Fruit fly (Drosophila melanogaster) whole organism, prepupa: ENCODE data around the gene mus312.

ENCODE experiments used
- Blimp-1 ChIP-seq: fragments of 200-800 bp; sonication (Bioruptor generic); optimal IDR thresholded peaks from 3 replicates; lab custom pipeline; 2017; ENCODE audit warnings: missing biosample characterization, missing genetic modification characterization, mild to moderate bottlenecking, moderate library complexity, missing genetic modification reagents
- CG10669 ChIP-seq: fragments of 200-800 bp; sonication (Bioruptor generic); optimal IDR thresholded peaks from 3 replicates; lab custom pipeline; 2018; ENCODE audit warnings: missing biosample characterization, mild to moderate bottlenecking, missing genetic modification characterization, moderate library complexity
- CG11294 ChIP-seq: fragments of 200-800 bp; sonication (Bioruptor generic); IDR thresholded peaks from 2 replicates; pipeline ENCODE4 v1.3.6; 2022; ENCODE audit warnings: missing biosample characterization, missing genetic modification characterization
- CG11762 ChIP-seq: fragments of 200-800 bp; sonication (Bioruptor generic); optimal IDR thresholded peaks from 3 replicates; lab custom pipeline; 2016; ENCODE audit warnings: missing biosample characterization, missing genetic modification characterization; ENCODE audit not compliant: insufficient read depth
- CG11902 ChIP-seq: fragments of 200-800 bp; sonication (Bioruptor generic); optimal IDR thresholded peaks from 3 replicates; lab custom pipeline; 2016; ENCODE audit warnings: missing biosample characterization, missing genetic modification characterization
- CG15336 ChIP-seq: fragments of 200-800 bp; sonication (Bioruptor generic); IDR thresholded peaks from 2 replicates; pipeline ENCODE4 v1.3.6; 2022; ENCODE audit warnings: missing biosample characterization, missing genetic modification characterization
- CG1621 ChIP-seq: fragments of 200-800 bp; sonication (Bioruptor generic); optimal IDR thresholded peaks from 3 replicates; lab custom pipeline; 2018; ENCODE audit warnings: missing biosample characterization, mild to moderate bottlenecking, missing genetic modification characterization
- CG16779 ChIP-seq: fragments of 200-800 bp; sonication (Bioruptor generic); optimal IDR thresholded peaks from 3 replicates; lab custom pipeline; 2017; ENCODE audit warnings: missing biosample characterization, mild to moderate bottlenecking, missing genetic modification characterization
- CG3032 ChIP-seq: fragments of 200-800 bp; optimal IDR thresholded peaks from 2 replicates; lab custom pipeline; 2019; ENCODE audit warnings: missing biosample characterization, mild to moderate bottlenecking, missing genetic modification characterization, moderate library complexity
- CG31627 ChIP-seq: fragments of 200-800 bp; sonication (Bioruptor generic); optimal IDR thresholded peaks from 3 replicates; lab custom pipeline; 2016; ENCODE audit warnings: missing biosample characterization, missing genetic modification characterization
- CG32006 ChIP-seq: fragments of 200-800 bp; sonication (Bioruptor generic); optimal IDR thresholded peaks from 3 replicates; lab custom pipeline; 2017; ENCODE audit warnings: missing biosample characterization, mild to moderate bottlenecking, missing genetic modification characterization
- CG34406 ChIP-seq: fragments of 200-800 bp; sonication (Bioruptor generic); optimal IDR thresholded peaks from 3 replicates; lab custom pipeline; 2016; ENCODE audit warnings: missing biosample characterization, missing genetic modification characterization
- CG3919 ChIP-seq: fragments of 200-800 bp; sonication (Bioruptor generic); optimal IDR thresholded peaks from 3 replicates; lab custom pipeline; 2016; ENCODE audit warnings: missing biosample characterization, missing genetic modification characterization
- CG6163 ChIP-seq: fragments of 200-800 bp; sonication (Bioruptor generic); IDR thresholded peaks from 3 replicates; pipeline ENCODE4 v1.3.6; 2022; ENCODE audit warnings: missing biosample characterization, missing genetic modification characterization
- CG6276 ChIP-seq: fragments of 200-800 bp; sonication (Bioruptor generic); optimal IDR thresholded peaks from 2 replicates; lab custom pipeline; 2017; ENCODE audit warnings: missing biosample characterization, mild to moderate bottlenecking, missing genetic modification characterization
- CG6792 ChIP-seq: fragments of 200-800 bp; sonication (Bioruptor generic); optimal IDR thresholded peaks from 3 replicates; lab custom pipeline; 2016; ENCODE audit warnings: missing biosample characterization, missing genetic modification characterization
- CG6808 ChIP-seq: fragments of 200-800 bp; sonication (Bioruptor generic); optimal IDR thresholded peaks from 3 replicates; lab custom pipeline; 2017; ENCODE audit warnings: missing biosample characterization, missing genetic modification characterization, mild to moderate bottlenecking, moderate library complexity, missing genetic modification reagents
- CG6854 ChIP-seq: fragments of 200-800 bp; sonication (Bioruptor generic); optimal IDR thresholded peaks from 2 replicates; lab custom pipeline; 2017; ENCODE audit warnings: missing biosample characterization, mild to moderate bottlenecking, missing genetic modification characterization
- CG7368 ChIP-seq: fragments of 200-800 bp; sonication (Bioruptor generic); optimal IDR thresholded peaks from 3 replicates; lab custom pipeline; 2016; ENCODE audit warnings: missing biosample characterization, missing genetic modification characterization
- CG8119 ChIP-seq: fragments of 200-800 bp; sonication (Bioruptor generic); IDR thresholded peaks from 3 replicates; pipeline ENCODE4 v1.3.6; 2022; ENCODE audit warnings: missing biosample characterization, missing genetic modification characterization
- CG8319 ChIP-seq: fragments of 200-800 bp; sonication (Bioruptor generic); optimal IDR thresholded peaks from 3 replicates; lab custom pipeline; 2016; ENCODE audit warnings: missing biosample characterization, missing genetic modification characterization
- CG8632 ChIP-seq: fragments of 200-800 bp; sonication (Bioruptor generic); optimal IDR thresholded peaks from 3 replicates; lab custom pipeline; 2016; ENCODE audit warnings: missing biosample characterization, missing genetic modification characterization
- Eip75B ChIP-seq: fragments of 200-800 bp; sonication (Bioruptor generic); optimal IDR thresholded peaks from 3 replicates; lab custom pipeline; 2016; ENCODE audit warnings: missing biosample characterization, missing genetic modification characterization
- Eip78C ChIP-seq: fragments of 200-800 bp; sonication (Bioruptor generic); peaks from one replicate; lab custom pipeline; 2016; ENCODE audit warnings: missing biosample characterization, missing genetic modification characterization
- Eip93F ChIP-seq: fragments of 200-800 bp; sonication (Bioruptor generic); optimal IDR thresholded peaks from 2 replicates; lab custom pipeline; 2016; ENCODE audit warnings: missing biosample characterization, mild to moderate bottlenecking, missing genetic modification characterization
- Ets21C ChIP-seq: fragments of 200-800 bp; sonication (Bioruptor generic); optimal IDR thresholded peaks from 3 replicates; lab custom pipeline; 2016; ENCODE audit warnings: missing biosample characterization, missing genetic modification characterization
- Ets96B ChIP-seq: fragments of 200-800 bp; optimal IDR thresholded peaks from 2 replicates; lab custom pipeline; 2019; ENCODE audit warnings: missing biosample characterization, mild to moderate bottlenecking, missing genetic modification characterization, moderate library complexity
- Hr38 ChIP-seq: sonication (Bioruptor generic); optimal IDR thresholded peaks from 2 replicates; lab custom pipeline; 2016; ENCODE audit warnings: missing biosample characterization, missing genetic modification characterization
- Hr39 ChIP-seq: fragments of 200-800 bp; sonication (Bioruptor generic); optimal IDR thresholded peaks from 2 replicates; lab custom pipeline; 2016; ENCODE audit warnings: missing biosample characterization, missing genetic modification characterization
- Hr4 ChIP-seq: fragments of 200-800 bp; sonication (Bioruptor generic); optimal IDR thresholded peaks from 3 replicates; lab custom pipeline; 2016; ENCODE audit warnings: missing biosample characterization, missing genetic modification characterization
- Met ChIP-seq: fragments of 200-800 bp; sonication (Bioruptor generic); optimal IDR thresholded peaks from 3 replicates; lab custom pipeline; 2016; ENCODE audit warnings: missing biosample characterization, missing genetic modification characterization
- OdsH ChIP-seq: fragments of 200-800 bp; sonication (Bioruptor generic); optimal IDR thresholded peaks from 3 replicates; lab custom pipeline; 2016; ENCODE audit warnings: missing biosample characterization, missing genetic modification characterization
- Smox ChIP-seq: fragments of 200-800 bp; sonication (Bioruptor generic); optimal IDR thresholded peaks from 3 replicates; lab custom pipeline; 2016; ENCODE audit warnings: missing biosample characterization, missing genetic modification characterization
- Sox102F ChIP-seq: fragments of 200-800 bp; sonication (Bioruptor generic); optimal IDR thresholded peaks from 2 replicates; lab custom pipeline; 2016; ENCODE audit warnings: missing biosample characterization, mild to moderate bottlenecking, missing genetic modification characterization
- Sox14 ChIP-seq: fragments of 200-800 bp; sonication (Bioruptor generic); optimal IDR thresholded peaks from 3 replicates; lab custom pipeline; 2016; ENCODE audit warnings: missing biosample characterization, missing genetic modification characterization
- Sox15 ChIP-seq: fragments of 200-800 bp; sonication (Bioruptor generic); optimal IDR thresholded peaks from 3 replicates; lab custom pipeline; 2016; ENCODE audit warnings: missing biosample characterization, missing genetic modification characterization
- acj6 ChIP-seq: fragments of 200-800 bp; sonication (Bioruptor generic); optimal IDR thresholded peaks from 3 replicates; lab custom pipeline; 2016; ENCODE audit warnings: missing biosample characterization, missing genetic modification characterization
- cyc ChIP-seq: fragments of 200-800 bp; sonication (Bioruptor generic); optimal IDR thresholded peaks from 3 replicates; lab custom pipeline; 2016; ENCODE audit warnings: missing biosample characterization, missing genetic modification characterization
- dsx ChIP-seq: fragments of 200-800 bp; optimal IDR thresholded peaks from 3 replicates; lab custom pipeline; 2019; ENCODE audit warnings: missing biosample characterization, mild to moderate bottlenecking, missing genetic modification characterization, moderate library complexity; ENCODE audit not compliant: poor library complexity, severe bottlenecking
- eg ChIP-seq: fragments of 200-800 bp; sonication (Bioruptor generic); IDR thresholded peaks from 3 replicates; pipeline ENCODE4 v1.3.6; 2022; ENCODE audit warnings: missing biosample characterization, missing genetic modification characterization
- esn ChIP-seq: fragments of 200-800 bp; sonication (Bioruptor generic); optimal IDR thresholded peaks from 2 replicates; lab custom pipeline; 2016; ENCODE audit warnings: missing biosample characterization, mild to moderate bottlenecking, missing genetic modification characterization, moderate library complexity
- fd59A ChIP-seq: fragments of 200-800 bp; sonication (Bioruptor generic); optimal IDR thresholded peaks from 2 replicates; lab custom pipeline; 2017; ENCODE audit warnings: missing biosample characterization, mild to moderate bottlenecking, missing genetic modification characterization, missing genetic modification reagents
- fkh ChIP-seq: fragments of 200-800 bp; sonication (Bioruptor generic); optimal IDR thresholded peaks from 3 replicates; lab custom pipeline; 2017; ENCODE audit warnings: missing biosample characterization, mild to moderate bottlenecking, missing genetic modification characterization, moderate library complexity
- net ChIP-seq: fragments of 200-800 bp; sonication (Bioruptor generic); optimal IDR thresholded peaks from 3 replicates; lab custom pipeline; 2016; ENCODE audit warnings: missing biosample characterization, missing genetic modification characterization
- pdm3 ChIP-seq: fragments of 200-800 bp; sonication (Bioruptor generic); optimal IDR thresholded peaks from 3 replicates; lab custom pipeline; 2016; ENCODE audit warnings: missing biosample characterization, missing genetic modification characterization
- salr ChIP-seq, 2 experiments: fragments of 200-800 bp; sonication (Bioruptor generic); optimal IDR thresholded peaks; 3 replicates each; lab custom pipeline; 2016 to 2018; ENCODE audit warnings: missing biosample characterization in 2 of 2, missing genetic modification characterization in 2 of 2, mild to moderate bottlenecking in 1 of 2
- ss ChIP-seq, 2 experiments: fragments of 200-800 bp; sonication (Bioruptor generic); optimal IDR thresholded peaks; 2 replicates in 1 of 2; 3 replicates in 1 of 2; lab custom pipeline; 2017 to 2018; ENCODE audit warnings: mild to moderate bottlenecking in 2 of 2, missing biosample characterization in 2 of 2, missing genetic modification characterization in 2 of 2, moderate library complexity in 1 of 2
- svp ChIP-seq: fragments of 200-800 bp; sonication (Bioruptor generic); peaks from one replicate; lab custom pipeline; 2016; ENCODE audit warnings: missing biosample characterization, missing genetic modification characterization
- topi ChIP-seq: fragments of 200-800 bp; sonication (Bioruptor generic); optimal IDR thresholded peaks from 3 replicates; lab custom pipeline; 2016; ENCODE audit warnings: missing biosample characterization, missing genetic modification characterization
- vri ChIP-seq: fragments of 200-800 bp; sonication (Bioruptor generic); optimal IDR thresholded peaks from 3 replicates; lab custom pipeline; 2016; ENCODE audit warnings: missing biosample characterization, mild to moderate bottlenecking, missing genetic modification characterization

mus312 gene

dm6 chr3L:7367798-7368678 is 39.1 kb downstream of the mus312 start:
- TF ChIP-seq CG6276 (GFP tag; lab: Kevin White, UChicago) = no peak
- peak; percentile 73 for TF ChIP-seq Eip93F (GFP tag; lab: Kevin White, UChicago)
- no peak for TF ChIP-seq CG6854 (GFP tag; lab: Kevin White, UChicago)
- TF ChIP-seq pdm3 (GFP tag; lab: Kevin White, UChicago) = no peak
- TF ChIP-seq topi (GFP tag; lab: Kevin White, UChicago) = peak; percentile 15
- peak; percentile 21 for TF ChIP-seq CG32006 (GFP tag; lab: Kevin White, UChicago)
- TF ChIP-seq CG3032 = no peak
- peak; percentile 94 for TF ChIP-seq Sox14 (GFP tag; lab: Kevin White, UChicago)
- no peak for TF ChIP-seq OdsH (GFP tag; lab: Kevin White, UChicago)
- no peak for TF ChIP-seq Ets21C (GFP tag; lab: Kevin White, UChicago)
- TF ChIP-seq Ets96B (tag; lab: Kevin White, UChicago) = no peak
- peak; percentile 44 to 45 for TF ChIP-seq ss (GFP tag; optimal IDR thresholded peaks at IDR 0.05; lab: Kevin White, UChicago)
- TF ChIP-seq CG34406 (GFP tag; lab: Kevin White, UChicago) = no peak
- no peak for TF ChIP-seq CG7368 (GFP tag; lab: Kevin White, UChicago)
- peak; percentile 82 for TF ChIP-seq Eip78C (GFP tag; lab: Kevin White, UChicago)
- TF ChIP-seq Hr38 (GFP tag; lab: Kevin White, UChicago) = no peak
- no peak for TF ChIP-seq eg (GFP tag; lab: Robert Waterston, UW)
- no peak for TF ChIP-seq Eip75B (GFP tag; lab: Kevin White, UChicago)
- peak; percentile 17 for TF ChIP-seq Hr39 (GFP tag; lab: Kevin White, UChicago)
- peak; percentile 17 for TF ChIP-seq Hr4 (GFP tag; lab: Kevin White, UChicago)
- TF ChIP-seq esn (GFP tag; lab: Kevin White, UChicago) = peak; percentile 34
- peak; percentile 2 for TF ChIP-seq vri (GFP tag; lab: Kevin White, UChicago)
- TF ChIP-seq dsx (GFP tag; lab: Kevin White, UChicago) = no peak
- peak; percentile 20 for TF ChIP-seq Met (GFP tag; lab: Kevin White, UChicago)
- no peak for TF ChIP-seq CG1621 (tag; lab: Kevin White, UChicago)
- TF ChIP-seq CG3919 (GFP tag; lab: Kevin White, UChicago) = peak; percentile 8
- peak; percentile 10 for TF ChIP-seq CG8632 (GFP tag; lab: Kevin White, UChicago)
- peak; percentile 42; the same call in 1 of the 3 replicates for TF ChIP-seq CG6163 (GFP tag; lab: Robert Waterston, UW)
- TF ChIP-seq fkh (GFP tag; lab: Kevin White, UChicago) = peak; percentile 77
- no peak for TF ChIP-seq fd59A (GFP tag; lab: Kevin White, UChicago)
- peak; percentile 41 for TF ChIP-seq CG15336
- peak; percentile 10 for TF ChIP-seq acj6 (GFP tag; lab: Kevin White, UChicago)
- TF ChIP-seq CG8119 (GFP tag; lab: Robert Waterston, UW) = peak; percentile 28; the same call in 1 of the 3 replicates
- no peak for TF ChIP-seq Sox15 (GFP tag; lab: Kevin White, UChicago)
- TF ChIP-seq CG11762 (GFP tag; lab: Kevin White, UChicago) = no peak
- TF ChIP-seq svp = peak; percentile 48
- TF ChIP-seq Sox102F (GFP tag; lab: Kevin White, UChicago) = peak; percentile 46
- TF ChIP-seq net (GFP tag; lab: Kevin White, UChicago) = no peak
- TF ChIP-seq Smox (GFP tag; lab: Kevin White, UChicago) = no peak
- TF ChIP-seq CG6792 (GFP tag; lab: Kevin White, UChicago) = no peak
- no peak for TF ChIP-seq CG16779 (tag; lab: Kevin White, UChicago)
- no peak for TF ChIP-seq cyc
- peak; percentile 10 for TF ChIP-seq CG31627
- no peak for TF ChIP-seq CG11902 (GFP tag; lab: Kevin White, UChicago)
- TF ChIP-seq Blimp-1 (GFP tag; lab: Kevin White, UChicago) = peak; percentile 5
- TF ChIP-seq CG10669 (GFP tag; lab: Kevin White, UChicago) = peak; percentile 8
- no peak for TF ChIP-seq CG11294 (GFP tag; lab: Robert Waterston, UW)
- TF ChIP-seq CG6808 (GFP tag; lab: Kevin White, UChicago) = no peak
- no peak for TF ChIP-seq CG8319 (GFP tag; lab: Kevin White, UChicago)
- TF ChIP-seq salr (GFP tag; optimal IDR thresholded peaks at IDR 0.05; lab: Kevin White, UChicago) = no peak
